Fruit fly (Drosophila melanogaster) whole organism, embryonic: ENCODE results near the gene AANATL7.

Experiments
- Ada2b ChIP-seq: fragments of 200-800 bp; sonication (Bioruptor generic); IDR thresholded peaks from 2 replicates; pipeline ENCODE4 v1.3.6; 2022; ENCODE audit warnings: missing biosample characterization, missing genetic modification characterization
- BEAF-32 ChIP-seq: fragments of 200-800 bp; sonication (Bioruptor generic); optimal IDR thresholded peaks from 3 replicates; lab custom pipeline; 2017; ENCODE audit warnings: missing biosample characterization, missing genetic modification characterization, mild to moderate bottlenecking, moderate library complexity, missing genetic modification reagents
- CG10147 ChIP-seq: fragments of 200-800 bp; sonication (Bioruptor generic); optimal IDR thresholded peaks from 2 replicates; lab custom pipeline; 2019; ENCODE audit warnings: missing biosample characterization, mild to moderate bottlenecking, missing genetic modification characterization, moderate library complexity
- CG11723 ChIP-seq: fragments of 200-800 bp; sonication (Bioruptor generic); optimal IDR thresholded peaks from 2 replicates; lab custom pipeline; 2017; ENCODE audit warnings: missing biosample characterization, mild to moderate bottlenecking, missing genetic modification characterization
- CG12299 ChIP-seq: fragments of 200-800 bp; sonication (Bioruptor generic); optimal IDR thresholded peaks from 2 replicates; lab custom pipeline; 2018; ENCODE audit warnings: missing biosample characterization, mild to moderate bottlenecking, missing genetic modification characterization
- CG14050 ChIP-seq: fragments of 200-800 bp; sonication (Bioruptor generic); IDR thresholded peaks from 3 replicates; pipeline ENCODE4 v1.3.6; 2022; ENCODE audit warnings: missing biosample characterization, missing genetic modification characterization
- CG15514 ChIP-seq: fragments of 200-800 bp; sonication (Bioruptor generic); optimal IDR thresholded peaks from 3 replicates; lab custom pipeline; 2017; ENCODE audit warnings: missing biosample characterization, missing genetic modification characterization, mild to moderate bottlenecking, moderate library complexity, missing genetic modification reagents
- CG15696 ChIP-seq: fragments of 200-800 bp; sonication (Bioruptor generic); optimal IDR thresholded peaks from 2 replicates; lab custom pipeline; 2019; ENCODE audit warnings: missing biosample characterization, mild to moderate bottlenecking, missing genetic modification characterization, moderate library complexity
- CG1647 ChIP-seq: fragments of 200-800 bp; sonication (Bioruptor generic); optimal IDR thresholded peaks from 3 replicates; lab custom pipeline; 2016; ENCODE audit warnings: missing biosample characterization, missing genetic modification characterization
- CG17802 ChIP-seq: fragments of 200-800 bp; sonication (Bioruptor generic); optimal IDR thresholded peaks from 2 replicates; lab custom pipeline; 2018; ENCODE audit warnings: missing biosample characterization, mild to moderate bottlenecking, missing genetic modification characterization, moderate library complexity
- CG2129 ChIP-seq: fragments of 200-800 bp; sonication (Bioruptor generic); IDR thresholded peaks from 2 replicates; pipeline ENCODE4 v1.3.6; 2022; ENCODE audit warnings: missing biosample characterization, missing genetic modification characterization; ENCODE audit not compliant: partially characterized antibody
- CG2712 ChIP-seq: fragments of 200-800 bp; optimal IDR thresholded peaks from 3 replicates; lab custom pipeline; 2019; ENCODE audit warnings: missing biosample characterization, mild to moderate bottlenecking, missing genetic modification characterization, moderate library complexity
- CG30020 ChIP-seq: fragments of 200-800 bp; optimal IDR thresholded peaks from 2 replicates; lab custom pipeline; 2019; ENCODE audit warnings: missing biosample characterization, mild to moderate bottlenecking, missing genetic modification characterization, moderate library complexity
- CG31441 ChIP-seq: fragments of 200-800 bp; sonication (Bioruptor generic); IDR thresholded peaks from 2 replicates; pipeline ENCODE4 v1.3.6; 2022; ENCODE audit warnings: missing biosample characterization, missing genetic modification characterization
- CG33213 ChIP-seq: fragments of 200-800 bp; sonication (Bioruptor generic); optimal IDR thresholded peaks from 3 replicates; lab custom pipeline; 2016; ENCODE audit warnings: missing biosample characterization, missing genetic modification characterization
- CG34376 ChIP-seq: fragments of 200-800 bp; sonication (Bioruptor generic); optimal IDR thresholded peaks from 2 replicates; lab custom pipeline; 2018; ENCODE audit warnings: missing biosample characterization, mild to moderate bottlenecking, missing genetic modification characterization
- CG4360 ChIP-seq: fragments of 200-800 bp; sonication (Bioruptor generic); IDR thresholded peaks from 2 replicates; pipeline ENCODE4 v1.3.6; 2022; ENCODE audit warnings: missing biosample characterization, missing genetic modification characterization
- CG4820 ChIP-seq: fragments of 200-800 bp; sonication (Bioruptor generic); optimal IDR thresholded peaks from 3 replicates; lab custom pipeline; 2016; ENCODE audit warnings: missing biosample characterization, missing genetic modification characterization
- CG4854 ChIP-seq: fragments of 200-800 bp; sonication (Bioruptor generic); optimal IDR thresholded peaks from 2 replicates; lab custom pipeline; 2016; ENCODE audit warnings: missing biosample characterization, missing genetic modification characterization, inconsistent platforms
- CG6683 ChIP-seq: fragments of 200-800 bp; sonication (Bioruptor generic); optimal IDR thresholded peaks from 2 replicates; lab custom pipeline; 2017; ENCODE audit warnings: missing biosample characterization, mild to moderate bottlenecking, missing genetic modification characterization, missing genetic modification reagents
- CG6854 ChIP-seq: fragments of 200-800 bp; sonication (Bioruptor generic); optimal IDR thresholded peaks from 3 replicates; lab custom pipeline; 2017; ENCODE audit warnings: missing biosample characterization, mild to moderate bottlenecking, missing genetic modification characterization
- CG7987 ChIP-seq: fragments of 200-800 bp; sonication (Bioruptor generic); optimal IDR thresholded peaks from 2 replicates; lab custom pipeline; 2018; ENCODE audit warnings: missing biosample characterization, mild to moderate bottlenecking, missing genetic modification characterization, moderate library complexity
- CG9609 ChIP-seq: fragments of 200-800 bp; sonication (Bioruptor generic); optimal IDR thresholded peaks from 3 replicates; lab custom pipeline; 2016; ENCODE audit warnings: missing biosample characterization, missing genetic modification characterization
- E2f1 ChIP-seq: fragments of 200-800 bp; sonication (Bioruptor generic); IDR thresholded peaks from 2 replicates; pipeline ENCODE4 v1.3.6; 2022; ENCODE audit warnings: missing biosample characterization, missing genetic modification characterization
- HLH54F ChIP-seq: fragments of 200-800 bp; sonication (Bioruptor generic); optimal IDR thresholded peaks from 3 replicates; lab custom pipeline; 2016; ENCODE audit warnings: missing biosample characterization, missing genetic modification characterization
- HmgZ ChIP-seq: fragments of 200-800 bp; sonication (Bioruptor generic); optimal IDR thresholded peaks from 2 replicates; lab custom pipeline; 2018; ENCODE audit warnings: missing biosample characterization, mild to moderate bottlenecking, missing genetic modification characterization
- Optix ChIP-seq: fragments of 200-800 bp; sonication (Bioruptor generic); IDR thresholded peaks from 3 replicates; pipeline ENCODE4 v1.3.6; 2022; ENCODE audit warnings: missing biosample characterization, missing genetic modification characterization
- Spps ChIP-seq: fragments of 200-800 bp; sonication (Bioruptor generic); optimal IDR thresholded peaks from 2 replicates; lab custom pipeline; 2018; ENCODE audit warnings: missing biosample characterization, mild to moderate bottlenecking, missing genetic modification characterization
- al ChIP-seq: fragments of 200-800 bp; sonication (Bioruptor generic); IDR thresholded peaks from 2 replicates; pipeline ENCODE4 v1.3.6; 2022; ENCODE audit warnings: missing biosample characterization, missing genetic modification characterization
- cato ChIP-seq: fragments of 200-800 bp; sonication (Bioruptor generic); optimal IDR thresholded peaks from 2 replicates; lab custom pipeline; 2016; ENCODE audit warnings: missing biosample characterization, missing genetic modification characterization, borderline replicate concordance
- da ChIP-seq: fragments of 200-800 bp; sonication (Bioruptor generic); optimal IDR thresholded peaks from 2 replicates; lab custom pipeline; 2016; ENCODE audit warnings: missing biosample characterization, missing genetic modification characterization
- emc ChIP-seq: fragments of 200-800 bp; sonication (Bioruptor generic); optimal IDR thresholded peaks from 2 replicates; lab custom pipeline; 2016; ENCODE audit warnings: missing biosample characterization, missing genetic modification characterization
- fu2 ChIP-seq: fragments of 200-800 bp; sonication (Bioruptor generic); optimal IDR thresholded peaks from 2 replicates; lab custom pipeline; 2016; ENCODE audit warnings: missing biosample characterization, missing genetic modification characterization
- gcm2 ChIP-seq: fragments of 200-800 bp; sonication (Bioruptor generic); optimal IDR thresholded peaks from 2 replicates; lab custom pipeline; 2016; ENCODE audit warnings: missing biosample characterization, missing genetic modification characterization
- gro ChIP-seq: fragments of 200-800 bp; sonication (Bioruptor generic); optimal IDR thresholded peaks from 2 replicates; lab custom pipeline; 2016; ENCODE audit warnings: missing biosample characterization, missing genetic modification characterization
- gsb ChIP-seq: fragments of 200-800 bp; sonication (Bioruptor generic); IDR thresholded peaks from 2 replicates; pipeline ENCODE4 v1.3.6; 2022; ENCODE audit warnings: missing biosample characterization, missing genetic modification characterization
- insv ChIP-seq, 2 experiments: fragments of 200-800 bp; sonication (Bioruptor generic); optimal IDR thresholded peaks; 3 replicates each; lab custom pipeline; 2016 to 2018; ENCODE audit warnings: missing biosample characterization in 2 of 2, missing genetic modification characterization in 2 of 2
- kah ChIP-seq: fragments of 200-800 bp; sonication (Bioruptor generic); optimal IDR thresholded peaks from 2 replicates; lab custom pipeline; 2018; ENCODE audit warnings: missing biosample characterization, mild to moderate bottlenecking, missing genetic modification characterization
- kay ChIP-seq: fragments of 200-800 bp; sonication (Bioruptor generic); optimal IDR thresholded peaks from 2 replicates; lab custom pipeline; 2016; ENCODE audit warnings: missing biosample characterization, missing genetic modification characterization
- kni ChIP-seq: fragments of 200-800 bp; sonication (Bioruptor generic); optimal IDR thresholded peaks from 3 replicates; lab custom pipeline; 2017; ENCODE audit warnings: mild to moderate bottlenecking, missing biosample characterization, missing genetic modification reagents, missing genetic modification characterization
- pb ChIP-seq: fragments of 200-800 bp; sonication (Bioruptor generic); optimal IDR thresholded peaks from 3 replicates; lab custom pipeline; 2016; ENCODE audit warnings: missing biosample characterization, missing genetic modification characterization
- prd ChIP-seq, 3 experiments: fragments of >200 bp in 2 of 3; fragments of 200-800 bp in 1 of 3; sonication (Bioruptor generic) in 1 of 3; optimal IDR thresholded peaks in 2 of 3; IDR thresholded peaks in 1 of 3; 2 replicates in 2 of 3; 3 replicates in 1 of 3; pipeline versions ENCODE4 v1.3.6 to Lab custom; 2017 to 2022; ENCODE audit warnings: missing biosample characterization in 1 of 3, missing genetic modification characterization in 1 of 3
- sd ChIP-seq: fragments of 200-800 bp; sonication (Bioruptor generic); optimal IDR thresholded peaks from 3 replicates; lab custom pipeline; 2018; ENCODE audit warnings: missing biosample characterization, mild to moderate bottlenecking, missing genetic modification characterization, moderate library complexity
- sima ChIP-seq: fragments of 200-800 bp; sonication (Bioruptor generic); optimal IDR thresholded peaks from 2 replicates; lab custom pipeline; 2016; ENCODE audit warnings: missing biosample characterization, missing genetic modification characterization
- slp2 ChIP-seq: fragments of 200-800 bp; sonication (Bioruptor generic); optimal IDR thresholded peaks from 2 replicates; lab custom pipeline; 2016; ENCODE audit warnings: missing biosample characterization, missing genetic modification characterization
- sr ChIP-seq: fragments of 200-800 bp; sonication (Bioruptor generic); IDR thresholded peaks from 3 replicates; pipeline ENCODE4 v1.3.6; 2022; ENCODE audit warnings: missing biosample characterization, missing genetic modification characterization
- tin ChIP-seq: fragments of 200-800 bp; sonication (Bioruptor generic); optimal IDR thresholded peaks from 3 replicates; lab custom pipeline; 2016; ENCODE audit warnings: missing biosample characterization, missing genetic modification characterization
- tup ChIP-seq: fragments of 200-800 bp; sonication (Bioruptor generic); optimal IDR thresholded peaks from 2 replicates; lab custom pipeline; 2016; ENCODE audit warnings: missing biosample characterization, mild to moderate bottlenecking, missing genetic modification characterization, moderate library complexity
- vvl ChIP-seq: fragments of 200-800 bp; sonication (Bioruptor generic); IDR thresholded peaks from 2 replicates; pipeline ENCODE4 v1.3.6; 2022; ENCODE audit warnings: missing biosample characterization, missing genetic modification characterization
- wor ChIP-seq: fragments of 200-800 bp; sonication (Bioruptor generic); IDR thresholded peaks from 2 replicates; pipeline ENCODE4 v1.3.6; 2022; ENCODE audit warnings: missing biosample characterization, missing genetic modification characterization

The AANATL7 gene

dm6 chrX:2591315-2591999, 10.7 kb downstream of the AANATL7 start (continued):
- peak; percentile 5 for TF ChIP-seq CG6683 (GFP tag; lab: Kevin White, UChicago)
- TF ChIP-seq insv (GFP tag; optimal IDR thresholded peaks at IDR 0.05; lab: Kevin White, UChicago), result no peak
- peak; percentile 45 for TF ChIP-seq sd (tag; lab: Kevin White, UChicago)
- TF ChIP-seq CG7987 (GFP tag; lab: Kevin White, UChicago), result no peak
- no peak for TF ChIP-seq kni
- TF ChIP-seq al (GFP tag; lab: Robert Waterston, UW), result no peak
- no peak for TF ChIP-seq CG2129 (GFP tag; lab: Robert Waterston, UW)
- TF ChIP-seq CG12299 (tag; lab: Kevin White, UChicago), result no peak
- no peak for TF ChIP-seq vvl (GFP tag; lab: Robert Waterston, UW)
- no peak for TF ChIP-seq CG1647 (GFP tag; lab: Kevin White, UChicago)
- no peak for TF ChIP-seq CG15696 (tag; lab: Kevin White, UChicago)
- TF ChIP-seq CG6854 (GFP tag; lab: Kevin White, UChicago), result peak; percentile 30
- TF ChIP-seq CG30020, result no peak
- no peak for TF ChIP-seq tup (GFP tag; lab: Kevin White, UChicago)
- TF ChIP-seq cato (GFP tag; lab: Kevin White, UChicago), result no peak
- no peak for TF ChIP-seq Spps (tag; lab: Kevin White, UChicago)
- TF ChIP-seq slp2, result no peak
- no peak for TF ChIP-seq pb (GFP tag; lab: Kevin White, UChicago)
- TF ChIP-seq E2f1, result no peak
- TF ChIP-seq CG17802 (tag; lab: Kevin White, UChicago), result no peak
- no peak for TF ChIP-seq CG4360 (GFP tag; lab: Robert Waterston, UW)
- no peak for TF ChIP-seq CG14050 (GFP tag; lab: Robert Waterston, UW)
- peak; percentile 12 for TF ChIP-seq CG9609
- TF ChIP-seq Ada2b, result no peak
- TF ChIP-seq sr, result no peak
- no peak for TF ChIP-seq HLH54F (GFP tag; lab: Kevin White, UChicago)
- TF ChIP-seq prd (optimal IDR thresholded peaks at IDR 0.05; lab: Kevin White, UChicago), result no peak
- peak; percentile 33; the same call in 1 of the 3 replicates for TF ChIP-seq prd (GFP tag; IDR thresholded peaks at IDR 0.05; lab: Robert Waterston, UW)
- peak; percentile 23 for TF ChIP-seq CG34376 (GFP tag; lab: Kevin White, UChicago)
- TF ChIP-seq CG2712 (tag; lab: Kevin White, UChicago), result peak; percentile 14
- no peak for TF ChIP-seq CG31441 (GFP tag; lab: Robert Waterston, UW)
- TF ChIP-seq da (GFP tag; lab: Kevin White, UChicago), result no peak
- TF ChIP-seq CG4820 (GFP tag; lab: Kevin White, UChicago), result no peak
- TF ChIP-seq kah (GFP tag; lab: Kevin White, UChicago), result no peak
- no peak for TF ChIP-seq CG11723 (GFP tag; lab: Kevin White, UChicago)
- TF ChIP-seq fu2, result peak; percentile 3
- no peak for TF ChIP-seq wor
- no peak for TF ChIP-seq Optix (GFP tag; lab: Robert Waterston, UW)
- no peak for TF ChIP-seq CG10147 (GFP tag; lab: Kevin White, UChicago)
- no peak for TF ChIP-seq gro (GFP tag; lab: Kevin White, UChicago)
- TF ChIP-seq HmgZ, result no peak
- no peak for TF ChIP-seq emc (GFP tag; lab: Kevin White, UChicago)
- no peak for TF ChIP-seq CG4854 (GFP tag; lab: Kevin White, UChicago)
- TF ChIP-seq CG15514 (GFP tag; lab: Kevin White, UChicago), result peak; percentile 27
- TF ChIP-seq sima, result no peak
- TF ChIP-seq tin (GFP tag; lab: Kevin White, UChicago), result no peak
- TF ChIP-seq gsb, result no peak
- no peak for TF ChIP-seq CG33213
- no peak for TF ChIP-seq kay (GFP tag; lab: Kevin White, UChicago)
- TF ChIP-seq gcm2 (GFP tag; lab: Kevin White, UChicago), result no peak
- no peak for TF ChIP-seq BEAF-32
